Worm (Caenorhabditis elegans) whole organism, late embryonic: ENCODE measurements around the gene pat-4.

Experiments
- F13H6.1 ChIP-seq: sonication (generic microtip); optimal IDR thresholded peaks from 2 replicates; lab custom pipeline; 2016; ENCODE audit warnings: missing genetic modification characterization, missing compliant biosample characterization
- ama-1 ChIP-seq: fragments of 150-350 bp; optimal IDR thresholded peaks from 2 replicates; lab custom pipeline; 2014
- ceh-30 ChIP-seq: fragments of 150-350 bp; optimal IDR thresholded peaks from 2 replicates; lab custom pipeline; 2014; ENCODE audit warnings: missing biosample characterization, missing genetic modification characterization
- ceh-6 ChIP-seq: fragments of 200-800 bp; sonication (Bioruptor generic); optimal IDR thresholded peaks from 2 replicates; lab custom pipeline; 2018; ENCODE audit warnings: mild to moderate bottlenecking, missing genetic modification characterization, missing compliant biosample characterization
- eyg-1 ChIP-seq: sonication (generic microtip); optimal IDR thresholded peaks from 2 replicates; lab custom pipeline; 2016; ENCODE audit warnings: missing genotype, missing genetic modification characterization, missing compliant biosample characterization
- hlh-13 ChIP-seq: fragments of 200-800 bp; sonication (Bioruptor generic); optimal IDR thresholded peaks from 2 replicates; lab custom pipeline; 2018; ENCODE audit warnings: mild to moderate bottlenecking, missing genetic modification characterization, missing compliant biosample characterization
- hlh-6 ChIP-seq: sonication (generic microtip); optimal IDR thresholded peaks from 2 replicates; lab custom pipeline; 2016; ENCODE audit warnings: missing genotype, missing genetic modification characterization, missing compliant biosample characterization
- nfya-1 ChIP-seq: sonication (generic microtip); optimal IDR thresholded peaks from 2 replicates; lab custom pipeline; 2017; ENCODE audit warnings: missing genetic modification characterization, mild to moderate bottlenecking, missing compliant biosample characterization, antibody characterized with exemption, moderate library complexity
- nhr-11 ChIP-seq: fragments of 150-350 bp; optimal IDR thresholded peaks from 2 replicates; lab custom pipeline; 2014; ENCODE audit warnings: missing biosample characterization, missing genetic modification characterization
- npax-4 ChIP-seq: sonication (generic microtip); optimal IDR thresholded peaks from 2 replicates; lab custom pipeline; 2016; ENCODE audit warnings: missing genetic modification characterization, missing compliant biosample characterization
- pha-4 ChIP-seq: fragments of 150-350 bp; optimal IDR thresholded peaks from 2 replicates; lab custom pipeline; 2018; ENCODE audit warnings: missing biosample characterization, missing genetic modification reagents, missing genetic modification characterization
- pros-1 ChIP-seq: fragments of 150-350 bp; optimal IDR thresholded peaks from 2 replicates; lab custom pipeline; 2014; ENCODE audit warnings: missing biosample characterization, missing genetic modification reagents, missing genetic modification characterization
- sox-2 ChIP-seq: fragments of 200-800 bp; sonication (Bioruptor generic); IDR thresholded peaks from 2 replicates; pipeline ENCODE4 v1.3.6; 2022; ENCODE audit warnings: missing genetic modification reagents, missing genetic modification characterization, missing compliant biosample characterization
- ztf-16 ChIP-seq: sonication (generic microtip); optimal IDR thresholded peaks from 2 replicates; lab custom pipeline; 2017; ENCODE audit warnings: missing genetic modification characterization, missing compliant biosample characterization

- no peak for TF ChIP-seq nhr-11
- TF ChIP-seq hlh-13 (GFP tag; lab: Kevin White, UChicago), result no peak
- no peak for TF ChIP-seq hlh-6 (tag; lab: Kevin White, UChicago)
- no peak for TF ChIP-seq nfya-1 (tag; lab: Kevin White, UChicago)
- no peak for TF ChIP-seq sox-2 (GFP tag; lab: Robert Waterston, UW)
- no peak for TF ChIP-seq ama-1
- no peak for TF ChIP-seq ztf-16 (tag; lab: Kevin White, UChicago)
- TF ChIP-seq eyg-1 (tag; lab: Kevin White, UChicago), result no peak
- TF ChIP-seq pros-1, result no peak
- no peak for TF ChIP-seq ceh-6 (GFP tag; lab: Kevin White, UChicago)
- TF ChIP-seq pha-4 (tag; lab: Kevin White, UChicago), result no peak
- no peak for TF ChIP-seq F13H6.1
- no peak for TF ChIP-seq ceh-30 (tag; lab: Kevin White, UChicago)
- TF ChIP-seq npax-4, result no peak
Measured at ce11 chrIII:134194-134593, 39.6 kb upstream of the pat-4 start, which contains the start of gene pals-25.
